Worm (Caenorhabditis elegans): ENCODE results near the gene Y53F4B.9.

Gene Y53F4B.9

DNA sequence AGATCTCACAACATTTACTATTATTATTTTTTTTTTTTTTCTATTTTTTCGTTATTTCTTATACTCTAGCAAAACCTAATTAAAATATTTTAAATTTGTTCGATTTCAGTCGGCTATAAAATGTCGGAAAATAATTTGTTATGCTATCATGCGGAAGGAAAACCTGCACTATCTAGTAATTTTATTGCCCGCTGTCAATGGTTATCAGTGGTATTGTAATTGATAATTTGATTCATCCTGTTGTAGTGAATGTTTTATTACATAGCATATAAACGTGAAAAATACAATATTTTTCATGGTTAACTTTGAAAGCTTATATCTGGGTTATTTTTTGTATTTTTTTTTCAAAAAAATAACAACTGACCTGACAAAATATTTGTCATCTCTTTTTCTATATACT is 50.9 kb downstream of the Y53F4B.9 start:
- no peak for TF ChIP-seq scrt-1 (GFP tag; IDR thresholded peaks at IDR 0.05)
- no peak for TF ChIP-seq hmbx-1 (tag; optimal IDR thresholded peaks at IDR 0.05)
- no peak for TF ChIP-seq F13C5.2 (tag; optimal IDR thresholded peaks at IDR 0.05)
- no peak for TF ChIP-seq tra-4 (tag; optimal IDR thresholded peaks at IDR 0.05)
- no peak for TF ChIP-seq hnd-1 (tag; optimal IDR thresholded peaks at IDR 0.05)
- no peak for TF ChIP-seq B0310.2 (tag; optimal IDR thresholded peaks at IDR 0.05)
- no peak for TF ChIP-seq sea-1 (GFP tag; conservative IDR thresholded peaks at IDR 0.05)
- no peak for TF ChIP-seq ceh-13 (GFP tag; optimal IDR thresholded peaks at IDR 0.05)
- TF ChIP-seq flt-1 (GFP tag; IDR thresholded peaks at IDR 0.05) = no peak
- TF ChIP-seq ets-7 (tag; optimal IDR thresholded peaks at IDR 0.05) = no peak
- no peak for TF ChIP-seq pes-1 (GFP tag; IDR thresholded peaks at IDR 0.05)
- no peak for TF ChIP-seq tbx-11 (GFP tag; IDR thresholded peaks at IDR 0.05)
- TF ChIP-seq hmg-4 (GFP tag; optimal IDR thresholded peaks at IDR 0.05) = no peak

DNA sequence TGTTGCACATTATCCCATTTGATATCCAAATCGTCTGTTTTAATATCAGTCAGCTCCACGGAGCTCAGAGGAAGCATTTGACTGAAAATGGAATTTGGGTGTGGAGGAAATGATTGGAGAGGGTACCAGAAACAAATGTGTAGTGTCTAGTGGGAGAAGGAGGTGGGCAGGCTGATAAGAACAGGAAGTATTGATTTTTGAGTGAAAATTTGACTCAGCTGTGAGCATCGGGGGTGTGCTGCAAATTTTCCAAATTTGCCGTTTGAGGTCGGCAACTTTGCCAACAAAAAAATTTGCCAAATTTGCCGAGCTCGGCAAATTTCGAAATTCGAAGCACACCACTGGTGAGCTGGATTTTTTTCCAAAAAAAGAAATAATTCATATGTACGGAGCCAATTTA is 52.1 kb downstream of the Y53F4B.9 start, which contains the start of gene Y53F4B.1:
Y53F4B.1 (minus strand) TSS at position 101 of the 400 bp plus-strand sequence.
- TF ChIP-seq ets-7 (tag; optimal IDR thresholded peaks at IDR 0.05) (no peak), pes-1 (GFP tag; IDR thresholded peaks at IDR 0.05) (no peak), hnd-1 (tag; optimal IDR thresholded peaks at IDR 0.05) (no peak), sea-1 (GFP tag; conservative IDR thresholded peaks at IDR 0.05) (no peak), F13C5.2 (tag; optimal IDR thresholded peaks at IDR 0.05) (no peak), ama-1 (optimal IDR thresholded peaks at IDR 0.05) (no peak), scrt-1 (GFP tag; IDR thresholded peaks at IDR 0.05) (no peak), B0310.2 (tag; optimal IDR thresholded peaks at IDR 0.05) (no peak)

Data from whole organism, early embryonic.